Worm (Caenorhabditis elegans): ENCODE data around the gene tag-180.

Gene tag-180

ce11 chrII:11345570-11346029 is 16.4 kb upstream of the tag-180 start, which contains the start of gene nduf-11:
Gene nduf-11 (minus strand): TSS chrII:11345620.
- TF ChIP-seq T22C8.4 (GFP tag; IDR thresholded peaks at IDR 0.05) (no peak), med-1 (GFP tag; optimal IDR thresholded peaks at IDR 0.05; ENCODE audit: insufficient read depth) (peak; percentile 6), ztf-23 (GFP tag; IDR thresholded peaks at IDR 0.05) (peak; percentile 68; the same call in 1 of the 2 replicates), flt-1 (GFP tag; IDR thresholded peaks at IDR 0.05) (peak; percentile 84), cog-1 (tag; optimal IDR thresholded peaks at IDR 0.05) (peak; percentile 70), ztf-29 (GFP tag; IDR thresholded peaks at IDR 0.05) (no peak), klf-2 (GFP tag; conservative IDR thresholded peaks at IDR 0.05) (no peak), ref-1 (GFP tag; conservative IDR thresholded peaks at IDR 0.05) (no peak), tab-1 (GFP tag; IDR thresholded peaks at IDR 0.05) (no peak; the same call in 1 of the 2 replicates)

- TF ChIP-seq ref-1 (GFP tag; conservative IDR thresholded peaks at IDR 0.05) (no peak), med-1 (GFP tag; optimal IDR thresholded peaks at IDR 0.05; ENCODE audit: insufficient read depth) (no peak), cog-1 (tag; optimal IDR thresholded peaks at IDR 0.05) (no peak)
These were observed 15.3 kb upstream of the tag-180 start for ce11 chrII:11344554-11344953.

- no peak for TF ChIP-seq flt-1 (GFP tag; IDR thresholded peaks at IDR 0.05)
- TF ChIP-seq med-1 (GFP tag; optimal IDR thresholded peaks at IDR 0.05; ENCODE audit: insufficient read depth) = no peak
- no peak for TF ChIP-seq ref-1 (GFP tag; conservative IDR thresholded peaks at IDR 0.05)
- TF ChIP-seq tab-1 (GFP tag; IDR thresholded peaks at IDR 0.05) = no peak
- no peak for TF ChIP-seq klf-2 (GFP tag; conservative IDR thresholded peaks at IDR 0.05)
- TF ChIP-seq ztf-29 (GFP tag; IDR thresholded peaks at IDR 0.05) = no peak
- no peak for TF ChIP-seq cog-1 (tag; optimal IDR thresholded peaks at IDR 0.05)
- no peak for TF ChIP-seq ztf-23 (GFP tag; IDR thresholded peaks at IDR 0.05)
- TF ChIP-seq T22C8.4 (GFP tag; IDR thresholded peaks at IDR 0.05) = no peak
These were observed 14.2 kb upstream of the tag-180 start, which contains the start of gene lgc-20 for ce11 chrII:11343300-11343869. Gene lgc-20 (minus strand): TSS chrII:11343610.

ce11 chrII:11339507-11339906 is 10.3 kb upstream of the tag-180 start, which contains the start of gene rmd-3:
Gene rmd-3 (minus strand): TSS chrII:11339607.
- TF ChIP-seq cog-1 (tag; optimal IDR thresholded peaks at IDR 0.05) = no peak
- no peak for TF ChIP-seq T22C8.4 (GFP tag; IDR thresholded peaks at IDR 0.05)
- TF ChIP-seq tab-1 (GFP tag; IDR thresholded peaks at IDR 0.05) = no peak
- no peak for TF ChIP-seq klf-2 (GFP tag; conservative IDR thresholded peaks at IDR 0.05)
- TF ChIP-seq flt-1 (GFP tag; IDR thresholded peaks at IDR 0.05) = no peak
- TF ChIP-seq med-1 (GFP tag; optimal IDR thresholded peaks at IDR 0.05; ENCODE audit: insufficient read depth) = no peak
- no peak for TF ChIP-seq ref-1 (GFP tag; conservative IDR thresholded peaks at IDR 0.05)
- no peak for TF ChIP-seq ztf-23 (GFP tag; IDR thresholded peaks at IDR 0.05)
- no peak for TF ChIP-seq ztf-29 (GFP tag; IDR thresholded peaks at IDR 0.05)

ce11 chrII:11337497-11338040 is 8.3 kb upstream of the tag-180 start, which contains the start of gene sqt-1:
Gene sqt-1 (minus strand): TSS chrII:11337837.
- TF ChIP-seq tab-1 (GFP tag; IDR thresholded peaks at IDR 0.05) = no peak
- no peak for TF ChIP-seq ztf-29 (GFP tag; IDR thresholded peaks at IDR 0.05)
- TF ChIP-seq cog-1 (tag; optimal IDR thresholded peaks at IDR 0.05) = no peak
- no peak for TF ChIP-seq T22C8.4 (GFP tag; IDR thresholded peaks at IDR 0.05)
- TF ChIP-seq ztf-23 (GFP tag; IDR thresholded peaks at IDR 0.05) = no peak
- no peak for TF ChIP-seq klf-2 (GFP tag; conservative IDR thresholded peaks at IDR 0.05)
- TF ChIP-seq ref-1 (GFP tag; conservative IDR thresholded peaks at IDR 0.05) = no peak
- TF ChIP-seq med-1 (GFP tag; optimal IDR thresholded peaks at IDR 0.05; ENCODE audit: insufficient read depth) = no peak
- TF ChIP-seq flt-1 (GFP tag; IDR thresholded peaks at IDR 0.05) = no peak

- TF ChIP-seq ref-1 (GFP tag; conservative IDR thresholded peaks at IDR 0.05) = no peak
- TF ChIP-seq med-1 (GFP tag; optimal IDR thresholded peaks at IDR 0.05; ENCODE audit: insufficient read depth) = no peak
- TF ChIP-seq ztf-23 (GFP tag; IDR thresholded peaks at IDR 0.05) = no peak
- no peak for TF ChIP-seq flt-1 (GFP tag; IDR thresholded peaks at IDR 0.05)
- TF ChIP-seq klf-2 (GFP tag; conservative IDR thresholded peaks at IDR 0.05) = no peak
- no peak for TF ChIP-seq cog-1 (tag; optimal IDR thresholded peaks at IDR 0.05)
- TF ChIP-seq T22C8.4 (GFP tag; IDR thresholded peaks at IDR 0.05) = no peak
- TF ChIP-seq ztf-29 (GFP tag; IDR thresholded peaks at IDR 0.05) = no peak
- no peak for TF ChIP-seq tab-1 (GFP tag; IDR thresholded peaks at IDR 0.05)
These were observed 7.5 kb upstream of the tag-180 start for ce11 chrII:11336640-11337241.

ce11 chrII:11336163-11336562 is 6.9 kb upstream of the tag-180 start:
- TF ChIP-seq ref-1 (GFP tag; conservative IDR thresholded peaks at IDR 0.05) = no peak
- no peak for TF ChIP-seq ztf-23 (GFP tag; IDR thresholded peaks at IDR 0.05)
- TF ChIP-seq T22C8.4 (GFP tag; IDR thresholded peaks at IDR 0.05) = no peak
- TF ChIP-seq klf-2 (GFP tag; conservative IDR thresholded peaks at IDR 0.05) = no peak
- no peak for TF ChIP-seq ztf-29 (GFP tag; IDR thresholded peaks at IDR 0.05)
- TF ChIP-seq cog-1 (tag; optimal IDR thresholded peaks at IDR 0.05) = no peak
- no peak for TF ChIP-seq tab-1 (GFP tag; IDR thresholded peaks at IDR 0.05)
- TF ChIP-seq med-1 (GFP tag; optimal IDR thresholded peaks at IDR 0.05; ENCODE audit: insufficient read depth) = no peak
- no peak for TF ChIP-seq flt-1 (GFP tag; IDR thresholded peaks at IDR 0.05)

- no peak for TF ChIP-seq cog-1 (tag; optimal IDR thresholded peaks at IDR 0.05)
- no peak for TF ChIP-seq ref-1 (GFP tag; conservative IDR thresholded peaks at IDR 0.05)
- TF ChIP-seq tab-1 (GFP tag; IDR thresholded peaks at IDR 0.05) = no peak
- no peak for TF ChIP-seq ztf-23 (GFP tag; IDR thresholded peaks at IDR 0.05)
- no peak for TF ChIP-seq flt-1 (GFP tag; IDR thresholded peaks at IDR 0.05)
- TF ChIP-seq ztf-29 (GFP tag; IDR thresholded peaks at IDR 0.05) = no peak
- no peak for TF ChIP-seq T22C8.4 (GFP tag; IDR thresholded peaks at IDR 0.05)
- no peak for TF ChIP-seq klf-2 (GFP tag; conservative IDR thresholded peaks at IDR 0.05)
- no peak for TF ChIP-seq med-1 (GFP tag; optimal IDR thresholded peaks at IDR 0.05; ENCODE audit: insufficient read depth)
These were observed 6.4 kb upstream of the tag-180 start for ce11 chrII:11335670-11336069.
